Fruit fly (Drosophila melanogaster) whole organism, embryonic: ENCODE data around the gene Sytbeta.

Experiments used
- ATbp ChIP-seq: fragments of 200-800 bp; sonication (Bioruptor generic); optimal IDR thresholded peaks from 2 replicates; lab custom pipeline; 2017; ENCODE audit warnings: missing biosample characterization, mild to moderate bottlenecking, missing genetic modification characterization, missing genetic modification reagents
- Aef1 ChIP-seq: fragments of 200-800 bp; sonication (Bioruptor generic); IDR thresholded peaks from 3 replicates; pipeline ENCODE4 v1.3.6; 2022; ENCODE audit warnings: missing biosample characterization, missing genetic modification characterization
- Asciz ChIP-seq: fragments of 200-800 bp; sonication (Bioruptor generic); optimal IDR thresholded peaks from 2 replicates; lab custom pipeline; 2017; ENCODE audit warnings: missing biosample characterization, mild to moderate bottlenecking, missing genetic modification characterization, missing genetic modification reagents
- Atf-2 ChIP-seq: fragments of 200-800 bp; sonication (Bioruptor generic); optimal IDR thresholded peaks from 2 replicates; lab custom pipeline; 2016; ENCODE audit warnings: missing biosample characterization, missing genetic modification characterization
- B-H1 ChIP-seq: fragments of 200-800 bp; sonication (Bioruptor generic); IDR thresholded peaks from 3 replicates; pipeline ENCODE4 v1.3.6; 2022; ENCODE audit warnings: missing biosample characterization, missing genetic modification characterization
- BtbVII ChIP-seq: fragments of 200-800 bp; sonication (Bioruptor generic); optimal IDR thresholded peaks from 3 replicates; lab custom pipeline; 2017; ENCODE audit warnings: missing biosample characterization, mild to moderate bottlenecking, missing genetic modification characterization
- CG10147 ChIP-seq: fragments of 200-800 bp; sonication (Bioruptor generic); optimal IDR thresholded peaks from 2 replicates; lab custom pipeline; 2019; ENCODE audit warnings: missing biosample characterization, mild to moderate bottlenecking, missing genetic modification characterization, moderate library complexity
- CG1024 ChIP-seq: fragments of 200-800 bp; sonication (Bioruptor generic); IDR thresholded peaks from 2 replicates; pipeline ENCODE4 v1.3.6; 2022; ENCODE audit warnings: missing biosample characterization, missing genetic modification characterization
- CG11696 ChIP-seq: fragments of 200-800 bp; sonication (Bioruptor generic); IDR thresholded peaks from 2 replicates; pipeline ENCODE4 v1.3.6; 2022; ENCODE audit warnings: missing biosample characterization, missing genetic modification characterization
- CG14050 ChIP-seq: fragments of 200-800 bp; sonication (Bioruptor generic); IDR thresholded peaks from 3 replicates; pipeline ENCODE4 v1.3.6; 2022; ENCODE audit warnings: missing biosample characterization, missing genetic modification characterization
- CG14441 ChIP-seq: fragments of 200-800 bp; sonication (Bioruptor generic); IDR thresholded peaks from 2 replicates; pipeline ENCODE4 v1.3.6; 2022; ENCODE audit warnings: missing biosample characterization, missing genetic modification characterization
- CG17361 ChIP-seq: fragments of 200-800 bp; sonication (Bioruptor generic); IDR thresholded peaks from 3 replicates; pipeline ENCODE4 v1.3.6; 2022; ENCODE audit warnings: missing biosample characterization, missing genetic modification characterization
- CG18476 ChIP-seq: fragments of 200-800 bp; sonication (Bioruptor generic); optimal IDR thresholded peaks from 2 replicates; lab custom pipeline; 2016; ENCODE audit warnings: missing biosample characterization, mild to moderate bottlenecking, missing genetic modification characterization
- CG2202 ChIP-seq: fragments of 200-800 bp; sonication (Bioruptor generic); optimal IDR thresholded peaks from 2 replicates; lab custom pipeline; 2018; ENCODE audit warnings: missing biosample characterization, mild to moderate bottlenecking, missing genetic modification characterization
- CG32772 ChIP-seq: fragments of 200-800 bp; sonication (Bioruptor generic); IDR thresholded peaks from 2 replicates; pipeline ENCODE4 v1.3.6; 2022; ENCODE audit warnings: missing biosample characterization, missing genetic modification characterization
- CG34224 ChIP-seq: fragments of 200-800 bp; sonication (Bioruptor generic); IDR thresholded peaks from 3 replicates; pipeline ENCODE4 v1.3.6; 2022; ENCODE audit warnings: missing biosample characterization, missing genetic modification characterization; ENCODE audit not compliant: partially characterized antibody
- CG42726 ChIP-seq: fragments of 200-800 bp; sonication (Bioruptor generic); IDR thresholded peaks from 2 replicates; pipeline ENCODE4 v1.3.6; 2022; ENCODE audit warnings: missing biosample characterization, missing genetic modification characterization; ENCODE audit not compliant: partially characterized antibody
- CG4404 ChIP-seq: fragments of 200-800 bp; sonication (Bioruptor generic); IDR thresholded peaks from 2 replicates; pipeline ENCODE4 v1.3.6; 2022; ENCODE audit warnings: missing biosample characterization, missing genetic modification characterization
- CG6272 ChIP-seq: fragments of 200-800 bp; sonication (Bioruptor generic); IDR thresholded peaks from 2 replicates; pipeline ENCODE4 v1.3.6; 2022; ENCODE audit warnings: missing biosample characterization, missing genetic modification characterization
- CG7372 ChIP-seq: fragments of 200-800 bp; sonication (Bioruptor generic); IDR thresholded peaks from 2 replicates; pipeline ENCODE4 v1.3.6; 2022; ENCODE audit warnings: missing biosample characterization, missing genetic modification characterization
- CG8924 ChIP-seq: fragments of 200-800 bp; optimal IDR thresholded peaks from 3 replicates; lab custom pipeline; 2019; ENCODE audit warnings: missing biosample characterization, mild to moderate bottlenecking, missing genetic modification characterization, moderate library complexity
- D19B ChIP-seq: fragments of 200-800 bp; sonication (Bioruptor generic); optimal IDR thresholded peaks from 2 replicates; lab custom pipeline; 2017; ENCODE audit warnings: missing biosample characterization, mild to moderate bottlenecking, missing genetic modification characterization
- Dip2 ChIP-seq: fragments of 200-800 bp; sonication (Bioruptor generic); IDR thresholded peaks from 2 replicates; pipeline ENCODE4 v1.3.6; 2022; ENCODE audit warnings: missing biosample characterization, missing genetic modification characterization
- Med ChIP-seq: fragments of 200-800 bp; sonication (Bioruptor generic); peaks from one replicate; lab custom pipeline; 2016; ENCODE audit warnings: missing biosample characterization, missing genetic modification characterization, mild to moderate bottlenecking, inconsistent platforms, moderate library complexity
- Ravus ChIP-seq: fragments of 200-800 bp; sonication (Bioruptor generic); IDR thresholded peaks from 2 replicates; pipeline ENCODE4 v1.3.6; 2022; ENCODE audit warnings: missing biosample characterization, missing genetic modification characterization
- Sox100B ChIP-seq: fragments of 200-800 bp; sonication (Bioruptor generic); optimal IDR thresholded peaks from 3 replicates; lab custom pipeline; 2018; ENCODE audit warnings: missing biosample characterization, mild to moderate bottlenecking, missing genetic modification characterization
- Taf1 ChIP-seq: fragments of 200-800 bp; sonication (Bioruptor generic); IDR thresholded peaks from 2 replicates; pipeline ENCODE4 v1.3.6; 2022; ENCODE audit warnings: missing biosample characterization, missing genetic modification characterization
- al ChIP-seq: fragments of 200-800 bp; sonication (Bioruptor generic); IDR thresholded peaks from 2 replicates; pipeline ENCODE4 v1.3.6; 2022; ENCODE audit warnings: missing biosample characterization, missing genetic modification characterization
- amos ChIP-seq: fragments of 200-800 bp; sonication (Bioruptor generic); IDR thresholded peaks from 2 replicates; pipeline ENCODE4 v1.3.6; 2022; ENCODE audit warnings: missing biosample characterization, missing genetic modification characterization; ENCODE audit not compliant: partially characterized antibody
- bcd ChIP-seq: fragments of 200-800 bp; sonication (Bioruptor generic); optimal IDR thresholded peaks from 2 replicates; lab custom pipeline; 2017; ENCODE audit warnings: missing biosample characterization, mild to moderate bottlenecking, missing genetic modification characterization
- dmrt99B ChIP-seq: fragments of 200-800 bp; sonication (Bioruptor generic); optimal IDR thresholded peaks from 2 replicates; lab custom pipeline; 2018; ENCODE audit warnings: missing biosample characterization, mild to moderate bottlenecking, missing genetic modification characterization, moderate library complexity
- esg ChIP-seq: fragments of 200-800 bp; sonication (Bioruptor generic); conservative IDR thresholded peaks from 2 replicates; pipeline ENCODE4 v1.3.6; 2022; ENCODE audit warnings: missing biosample characterization, missing genetic modification characterization
- fd64A ChIP-seq: fragments of 200-800 bp; sonication (Bioruptor generic); optimal IDR thresholded peaks from 3 replicates; lab custom pipeline; 2018; ENCODE audit warnings: missing biosample characterization, mild to moderate bottlenecking, missing genetic modification characterization
- inv ChIP-seq: fragments of 200-800 bp; sonication (Bioruptor generic); IDR thresholded peaks from 2 replicates; pipeline ENCODE4 v1.3.6; 2022; ENCODE audit warnings: missing biosample characterization, missing genetic modification characterization; ENCODE audit not compliant: partially characterized antibody
- ken ChIP-seq: fragments of 200-800 bp; sonication (Bioruptor generic); IDR thresholded peaks from 3 replicates; pipeline ENCODE4 v1.3.6; 2022; ENCODE audit warnings: missing biosample characterization, missing genetic modification characterization
- lbe ChIP-seq: fragments of 200-800 bp; sonication (Bioruptor generic); optimal IDR thresholded peaks from 2 replicates; lab custom pipeline; 2016; ENCODE audit warnings: missing biosample characterization, mild to moderate bottlenecking, missing genetic modification characterization
- otp ChIP-seq: fragments of 200-800 bp; sonication (Bioruptor generic); IDR thresholded peaks from 3 replicates; pipeline ENCODE4, ENCODE4 v1.3.6; 2022; ENCODE audit warnings: missing biosample characterization, missing genetic modification characterization
- prd ChIP-seq, 3 experiments: fragments of >200 bp in 2 of 3; fragments of 200-800 bp in 1 of 3; sonication (Bioruptor generic) in 1 of 3; optimal IDR thresholded peaks in 2 of 3; IDR thresholded peaks in 1 of 3; 2 replicates in 2 of 3; 3 replicates in 1 of 3; pipeline versions ENCODE4 v1.3.6 to Lab custom; 2017 to 2022; ENCODE audit warnings: missing biosample characterization in 1 of 3, missing genetic modification characterization in 1 of 3
- sisA ChIP-seq: fragments of 200-800 bp; sonication (Bioruptor generic); IDR thresholded peaks from 2 replicates; pipeline ENCODE4 v1.3.6; 2022; ENCODE audit warnings: missing biosample characterization, missing genetic modification characterization
- ssp ChIP-seq: fragments of 200-800 bp; sonication (Bioruptor generic); IDR thresholded peaks from 2 replicates; pipeline ENCODE4 v1.3.6; 2022; ENCODE audit warnings: missing biosample characterization, missing genetic modification characterization
- vnd ChIP-seq: fragments of 200-800 bp; sonication (Bioruptor generic); IDR thresholded peaks from 3 replicates; pipeline ENCODE4 v1.3.6; 2022; ENCODE audit warnings: missing biosample characterization, missing genetic modification characterization; ENCODE audit not compliant: partially characterized antibody
- wdn ChIP-seq: fragments of 200-800 bp; sonication (Bioruptor generic); IDR thresholded peaks from 2 replicates; pipeline ENCODE4 v1.3.6; 2022; ENCODE audit warnings: missing biosample characterization, missing genetic modification characterization
- wek ChIP-seq: fragments of 200-800 bp; sonication (Bioruptor generic); optimal IDR thresholded peaks from 3 replicates; lab custom pipeline; 2018; ENCODE audit warnings: missing biosample characterization, mild to moderate bottlenecking, missing genetic modification characterization, moderate library complexity

Gene Sytbeta

dm6 chr3L:14999284-15000019 is 65.3 kb downstream of the Sytbeta start, which contains the start of the genes mRpL39 and Prosbeta2 (continued):
- TF ChIP-seq Taf1 = no peak
- TF ChIP-seq CG7372 (GFP tag; lab: Robert Waterston, UW) = peak; percentile 47
- TF ChIP-seq D19B (GFP tag; lab: Kevin White, UChicago) = no peak
- TF ChIP-seq al (GFP tag; lab: Robert Waterston, UW) = peak; percentile 70
- peak; percentile 69 for TF ChIP-seq wek
- peak; percentile 42; the same call in 1 of the 2 replicates for TF ChIP-seq CG11696 (GFP tag; lab: Robert Waterston, UW)
- TF ChIP-seq sisA (GFP tag; lab: Robert Waterston, UW) = peak; percentile 68
- TF ChIP-seq inv (GFP tag; lab: Robert Waterston, UW) = peak; percentile 91
- TF ChIP-seq prd (optimal IDR thresholded peaks at IDR 0.05; lab: Kevin White, UChicago) = no peak
- TF ChIP-seq prd (GFP tag; IDR thresholded peaks at IDR 0.05; lab: Robert Waterston, UW) = peak; percentile 78
- TF ChIP-seq CG34224 (GFP tag; lab: Robert Waterston, UW) = peak; percentile 81
- peak; percentile 30; the same call in 1 of the 2 replicates for TF ChIP-seq CG1024 (GFP tag; lab: Robert Waterston, UW)
- TF ChIP-seq otp (GFP tag; lab: Robert Waterston, UW) = no peak
- peak; percentile 47; the same call in 2 of the 3 replicates for TF ChIP-seq B-H1 (GFP tag; lab: Robert Waterston, UW)
- TF ChIP-seq CG8924 (tag; lab: Kevin White, UChicago) = peak; percentile 65
- TF ChIP-seq vnd (GFP tag; lab: Robert Waterston, UW) = peak; percentile 98
- peak; percentile 58 for TF ChIP-seq lbe
- TF ChIP-seq CG32772 (GFP tag; lab: Robert Waterston, UW) = peak; percentile 67
- peak; percentile 27 for TF ChIP-seq esg (GFP tag; lab: Robert Waterston, UW)
- TF ChIP-seq wdn (GFP tag; lab: Robert Waterston, UW) = 0 out of 2 replicates have a peak, but pooled peaks have one; percentile 41
- peak; percentile 44 for TF ChIP-seq bcd (GFP tag; lab: Kevin White, UChicago)
- TF ChIP-seq CG18476 (GFP tag; lab: Kevin White, UChicago) = peak; percentile 22
- TF ChIP-seq CG42726 (GFP tag; lab: Robert Waterston, UW) = peak; percentile 77
- peak; percentile 87 for TF ChIP-seq CG17361
- TF ChIP-seq ATbp (GFP tag; lab: Kevin White, UChicago) = peak; percentile 13
- TF ChIP-seq dmrt99B (tag; lab: Kevin White, UChicago) = peak; percentile 70
- TF ChIP-seq Ravus (GFP tag; lab: Robert Waterston, UW) = 0 out of 2 replicates have a peak, but pooled peaks have one; percentile 15
- peak; percentile 23; the same call in 1 of the 3 replicates for TF ChIP-seq CG14050 (GFP tag; lab: Robert Waterston, UW)
- peak; percentile 85 for TF ChIP-seq amos (GFP tag; lab: Robert Waterston, UW)
- no peak for TF ChIP-seq Atf-2 (GFP tag; lab: Kevin White, UChicago)
- TF ChIP-seq CG14441 (GFP tag; lab: Robert Waterston, UW) = peak; percentile 68
- no peak for TF ChIP-seq CG2202 (tag; lab: Kevin White, UChicago)
- peak; percentile 30; the same call in 1 of the 3 replicates for TF ChIP-seq ken
- TF ChIP-seq ssp (GFP tag; lab: Robert Waterston, UW) = peak; percentile 92
- TF ChIP-seq Aef1 (GFP tag; lab: Robert Waterston, UW) = peak; percentile 62
- TF ChIP-seq Med (GFP tag; lab: Kevin White, UChicago) = peak; percentile 12
- TF ChIP-seq CG6272 (GFP tag; lab: Robert Waterston, UW) = peak; percentile 85
- TF ChIP-seq Dip2 = no peak
- peak; percentile 20 for TF ChIP-seq BtbVII (GFP tag; lab: Kevin White, UChicago)
- TF ChIP-seq Asciz (GFP tag; lab: Kevin White, UChicago) = peak; percentile 52
- peak; percentile 72 for TF ChIP-seq CG4404 (GFP tag; lab: Robert Waterston, UW)
- TF ChIP-seq fd64A (GFP tag; lab: Kevin White, UChicago) = no peak
- peak; percentile 58 for TF ChIP-seq Sox100B (GFP tag; lab: Kevin White, UChicago)
- peak; percentile 73 for TF ChIP-seq CG10147 (GFP tag; lab: Kevin White, UChicago)
- TF ChIP-seq, all 482 proteins: peak for 179
